Worm (Caenorhabditis elegans) whole organism, late embryonic: ENCODE measurements around the gene ifc-1.

ENCODE experiments used
- ceh-6 ChIP-seq: fragments of 200-800 bp; sonication (Bioruptor generic); optimal IDR thresholded peaks from 2 replicates; lab custom pipeline; 2018; ENCODE audit warnings: mild to moderate bottlenecking, missing genetic modification characterization, missing compliant biosample characterization
- ceh-9 ChIP-seq: sonication (generic microtip); optimal IDR thresholded peaks from 2 replicates; lab custom pipeline; 2016; ENCODE audit warnings: mild to moderate bottlenecking, missing genetic modification characterization, inconsistent platforms, missing compliant biosample characterization
- ets-4 ChIP-seq: sonication (generic microtip); optimal IDR thresholded peaks from 2 replicates; lab custom pipeline; 2016; ENCODE audit warnings: missing genetic modification characterization, missing compliant biosample characterization
- fkh-10 ChIP-seq: fragments of 150-350 bp; optimal IDR thresholded peaks from 2 replicates; lab custom pipeline; 2014; ENCODE audit warnings: missing biosample characterization, missing genetic modification reagents, missing genetic modification characterization
- hlh-15 ChIP-seq: sonication (generic microtip); optimal IDR thresholded peaks from 2 replicates; lab custom pipeline; 2016; ENCODE audit warnings: missing genetic modification characterization, missing compliant biosample characterization
- lin-11 ChIP-seq: fragments of 200-800 bp; sonication (Bioruptor generic); optimal IDR thresholded peaks from 2 replicates; lab custom pipeline; 2018; ENCODE audit warnings: mild to moderate bottlenecking, missing genetic modification characterization, missing compliant biosample characterization
- sox-4 ChIP-seq: sonication (generic microtip); optimal IDR thresholded peaks from 2 replicates; lab custom pipeline; 2017; ENCODE audit warnings: mild to moderate bottlenecking, missing genetic modification characterization, inconsistent platforms, missing compliant biosample characterization
- tbx-2 ChIP-seq: sonication (generic microtip); optimal IDR thresholded peaks from 2 replicates; lab custom pipeline; 2016; ENCODE audit warnings: missing genetic modification characterization, missing compliant biosample characterization
- unc-86 ChIP-seq: sonication (generic microtip); optimal IDR thresholded peaks from 2 replicates; lab custom pipeline; 2016; ENCODE audit warnings: missing genetic modification characterization, missing compliant biosample characterization
- zip-5 ChIP-seq: sonication (generic microtip); optimal IDR thresholded peaks from 2 replicates; lab custom pipeline; 2016; ENCODE audit warnings: missing genetic modification characterization, missing compliant biosample characterization

- TF ChIP-seq hlh-15 (tag; lab: Kevin White, UChicago) (no peak), lin-11 (tag; lab: Kevin White, UChicago) (no peak), zip-5 (tag; lab: Kevin White, UChicago) (no peak), tbx-2 (no peak), ceh-6 (no peak), sox-4 (tag; lab: Kevin White, UChicago) (no peak), fkh-10 (GFP tag; lab: Kevin White, UChicago) (no peak), ets-4 (tag; lab: Kevin White, UChicago) (no peak), ceh-9 (no peak), unc-86 (tag; lab: Kevin White, UChicago) (no peak)
These were observed 18.7 kb downstream of the ifc-1 start, which contains the start of gene str-46 for ce11 chrV:2899867-2900266.
